Worm (Caenorhabditis elegans) whole organism, L2 larva: ENCODE results near the gene cpt-5.

Experiments
- C34F6.9 ChIP-seq: fragments of 150-350 bp; optimal IDR thresholded peaks from 2 replicates; lab custom pipeline; 2014; ENCODE audit warnings: missing biosample characterization, missing genetic modification characterization
- F13H6.1 ChIP-seq: sonication (generic microtip); optimal IDR thresholded peaks from 2 replicates; lab custom pipeline; 2016; ENCODE audit warnings: missing genetic modification characterization, missing compliant biosample characterization
- R02D3.7 ChIP-seq: fragments of 150-350 bp; optimal IDR thresholded peaks from 2 replicates; lab custom pipeline; 2014; ENCODE audit warnings: missing biosample characterization, missing genetic modification characterization
- Y55F3AM.14 ChIP-seq: fragments of 200-800 bp; sonication (Bioruptor generic); optimal IDR thresholded peaks from 2 replicates; lab custom pipeline; 2018; ENCODE audit warnings: mild to moderate bottlenecking, missing genetic modification characterization, missing compliant biosample characterization
- ZK546.5 ChIP-seq: sonication (generic microtip); optimal IDR thresholded peaks from 2 replicates; lab custom pipeline; 2017; ENCODE audit warnings: missing biosample characterization, missing genetic modification characterization
- alr-1 ChIP-seq: fragments of 150-350 bp; optimal IDR thresholded peaks from 2 replicates; lab custom pipeline; 2014; ENCODE audit warnings: missing biosample characterization, missing genetic modification characterization
- aly-2 ChIP-seq: fragments of 150-350 bp; optimal IDR thresholded peaks from 2 replicates; lab custom pipeline; 2014; ENCODE audit warnings: missing biosample characterization, missing genetic modification characterization
- ama-1 ChIP-seq: fragments of 150-350 bp; optimal IDR thresholded peaks from 2 replicates; lab custom pipeline; 2018; ENCODE audit warnings: inconsistent platforms
- blmp-1 ChIP-seq: sonication (generic microtip); optimal IDR thresholded peaks from 2 replicates; lab custom pipeline; 2017; ENCODE audit warnings: missing genetic modification characterization, mild to moderate bottlenecking, missing compliant biosample characterization, antibody characterized with exemption, moderate library complexity; ENCODE audit not compliant: insufficient read depth
- ceh-82 ChIP-seq: fragments of 150-350 bp; optimal IDR thresholded peaks from 2 replicates; lab custom pipeline; 2014; ENCODE audit warnings: missing biosample characterization, missing genetic modification characterization
- dmd-4 ChIP-seq: sonication (generic microtip); optimal IDR thresholded peaks from 2 replicates; lab custom pipeline; 2017; ENCODE audit warnings: missing biosample characterization, missing genetic modification characterization
- elt-1 ChIP-seq: fragments of 150-350 bp; optimal IDR thresholded peaks from 2 replicates; lab custom pipeline; 2014; ENCODE audit warnings: missing biosample characterization, missing genetic modification characterization
- elt-3 ChIP-seq: sonication (generic microtip); optimal IDR thresholded peaks from 2 replicates; lab custom pipeline; 2017; ENCODE audit warnings: missing biosample characterization, missing genetic modification characterization
- gmeb-1 ChIP-seq: fragments of 150-350 bp; optimal IDR thresholded peaks from 2 replicates; lab custom pipeline; 2014; ENCODE audit warnings: missing biosample characterization, missing genetic modification characterization
- lin-39 ChIP-seq: fragments of 150-350 bp; optimal IDR thresholded peaks from 2 replicates; lab custom pipeline; 2014; ENCODE audit warnings: missing biosample characterization, missing genetic modification reagents, missing genetic modification characterization
- lsy-2 ChIP-seq, 2 experiments: fragments of 150-350 bp in 1 of 2; sonication (generic microtip) in 1 of 2; optimal IDR thresholded peaks; 2 replicates each; lab custom pipeline; 2014 to 2017; ENCODE audit warnings: missing biosample characterization in 2 of 2, missing genetic modification characterization in 2 of 2
- mab-5 ChIP-seq: fragments of 150-350 bp; optimal IDR thresholded peaks from 2 replicates; lab custom pipeline; 2014; ENCODE audit warnings: missing biosample characterization, missing genetic modification characterization
- nhr-10 ChIP-seq: sonication (generic microtip); optimal IDR thresholded peaks from 2 replicates; lab custom pipeline; 2017; ENCODE audit warnings: missing biosample characterization, missing genetic modification characterization
- nhr-11 ChIP-seq: fragments of 150-350 bp; optimal IDR thresholded peaks from 2 replicates; lab custom pipeline; 2014; ENCODE audit warnings: missing biosample characterization, missing genetic modification characterization
- nhr-12 ChIP-seq: fragments of 150-350 bp; optimal IDR thresholded peaks from 2 replicates; lab custom pipeline; 2014; ENCODE audit warnings: missing biosample characterization, missing genetic modification characterization
- nhr-129 ChIP-seq: fragments of 150-350 bp; optimal IDR thresholded peaks from 2 replicates; lab custom pipeline; 2014; ENCODE audit warnings: missing biosample characterization, missing genetic modification characterization
- nhr-21 ChIP-seq: fragments of 150-350 bp; optimal IDR thresholded peaks from 2 replicates; lab custom pipeline; 2014; ENCODE audit warnings: missing biosample characterization, missing genetic modification characterization
- nhr-237 ChIP-seq: fragments of 150-350 bp; optimal IDR thresholded peaks from 2 replicates; lab custom pipeline; 2014; ENCODE audit warnings: missing biosample characterization, missing genetic modification characterization
- nhr-25 ChIP-seq: fragments of 150-350 bp; sonication (generic microtip); optimal IDR thresholded peaks from 3 replicates; lab custom pipeline; 2014; ENCODE audit warnings: missing biosample characterization, missing genetic modification characterization
- nhr-77 ChIP-seq: fragments of 150-350 bp; optimal IDR thresholded peaks from 2 replicates; lab custom pipeline; 2014; ENCODE audit warnings: missing biosample characterization, missing genetic modification characterization
- peb-1 ChIP-seq: fragments of 150-350 bp; optimal IDR thresholded peaks from 2 replicates; lab custom pipeline; 2014; ENCODE audit warnings: missing biosample characterization, missing genetic modification characterization
- sem-4 ChIP-seq: fragments of 150-350 bp; optimal IDR thresholded peaks from 2 replicates; lab custom pipeline; 2014; ENCODE audit warnings: missing biosample characterization, missing genetic modification reagents, missing genetic modification characterization
- skn-1 ChIP-seq: sonication (generic microtip); optimal IDR thresholded peaks from 2 replicates; lab custom pipeline; 2017; ENCODE audit warnings: missing biosample characterization, missing genetic modification characterization
- sma-3 ChIP-seq: sonication (generic microtip); optimal IDR thresholded peaks from 2 replicates; lab custom pipeline; 2016; ENCODE audit warnings: missing genetic modification reagents, missing genetic modification characterization, missing compliant biosample characterization
- snpc-4 ChIP-seq: fragments of 150-350 bp; optimal IDR thresholded peaks from 2 replicates; lab custom pipeline; 2014; ENCODE audit warnings: missing biosample characterization, missing genetic modification characterization
- unc-39 ChIP-seq: fragments of 150-350 bp; optimal IDR thresholded peaks from 2 replicates; lab custom pipeline; 2014; ENCODE audit warnings: missing biosample characterization, missing genetic modification characterization
- unc-55 ChIP-seq: fragments of 150-350 bp; sonication (generic microtip); optimal IDR thresholded peaks from 3 replicates; lab custom pipeline; 2014; ENCODE audit warnings: missing biosample characterization, missing genetic modification reagents, missing genetic modification characterization
- unc-62 ChIP-seq: fragments of 150-350 bp; optimal IDR thresholded peaks from 2 replicates; lab custom pipeline; 2014; ENCODE audit warnings: missing biosample characterization, missing genetic modification reagents, missing genetic modification characterization
- zag-1 ChIP-seq: fragments of 150-350 bp; optimal IDR thresholded peaks from 2 replicates; lab custom pipeline; 2014; ENCODE audit warnings: missing biosample characterization, missing genetic modification characterization
- ztf-1 ChIP-seq: fragments of 200-800 bp; sonication (Bioruptor generic); conservative IDR thresholded peaks from 2 replicates; pipeline ENCODE4 v1.3.6; 2022; ENCODE audit warnings: missing genetic modification characterization, missing compliant biosample characterization
- ztf-11 ChIP-seq: sonication (generic microtip); optimal IDR thresholded peaks from 2 replicates; lab custom pipeline; 2017; ENCODE audit warnings: missing biosample characterization, missing genetic modification characterization
- ztf-4 ChIP-seq: fragments of 150-350 bp; optimal IDR thresholded peaks from 2 replicates; lab custom pipeline; 2014; ENCODE audit warnings: missing biosample characterization, missing genetic modification characterization

cpt-5 gene

DNA sequence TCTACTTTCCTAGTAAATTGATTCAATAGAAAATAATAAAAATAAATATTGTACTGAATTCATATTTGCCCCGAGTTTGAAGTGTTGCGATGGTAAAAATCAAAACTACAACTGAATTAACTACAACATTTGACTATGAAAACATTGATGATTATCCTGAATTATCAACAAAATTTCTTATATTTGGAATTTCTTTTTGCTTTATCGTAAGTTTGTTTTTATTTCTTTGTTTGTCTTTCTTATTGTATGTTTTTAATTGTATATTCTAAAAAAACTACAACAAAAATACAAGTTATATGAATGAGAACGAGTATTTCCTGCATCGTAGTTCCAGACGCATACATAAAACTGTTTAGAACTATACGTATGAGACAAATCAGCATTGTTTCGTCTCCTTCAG, 35.8 kb upstream of the cpt-5 start, which contains the start of gene srx-128:
Gene srx-128, plus strand, starts transcription at position 301 of the 400 bp plus-strand sequence.
- TF ChIP-seq skn-1 (tag; lab: Kevin White, UChicago) (no peak), peb-1 (no peak), nhr-11 (no peak), ztf-4 (tag; lab: Kevin White, UChicago) (no peak), nhr-10 (tag; lab: Kevin White, UChicago) (no peak), F13H6.1 (tag; lab: Kevin White, UChicago) (no peak), C34F6.9 (tag; lab: Kevin White, UChicago) (no peak), blmp-1 (tag; lab: Kevin White, UChicago) (no peak), R02D3.7 (tag; lab: Kevin White, UChicago) (no peak), nhr-237 (tag; lab: Kevin White, UChicago) (no peak), nhr-129 (tag; lab: Kevin White, UChicago) (no peak), ceh-82 (tag; lab: Kevin White, UChicago) (no peak)

DNA sequence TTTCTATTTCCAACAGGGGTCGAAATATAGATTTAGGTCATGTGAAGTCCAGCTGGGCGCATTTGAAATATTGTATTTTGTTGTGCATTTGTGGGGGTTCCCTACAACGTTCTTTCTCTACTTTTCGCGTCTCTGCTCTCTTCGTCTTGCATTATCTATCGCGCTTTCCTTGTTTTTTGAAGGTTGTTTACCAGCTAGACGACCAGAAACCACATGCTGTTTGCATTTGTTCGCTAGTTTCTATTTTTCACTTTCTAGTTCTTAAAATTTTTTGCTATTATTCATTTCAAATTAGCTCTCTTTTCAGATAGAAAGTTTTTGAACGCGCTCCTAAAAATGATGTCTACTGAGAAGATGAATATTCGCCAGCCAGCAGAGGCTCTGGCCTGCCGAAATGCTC, 33.6 kb upstream of the cpt-5 start, which contains the start of gene F55B12.10:
Gene F55B12.10, plus strand, starts transcription at position 301 of the 400 bp plus-strand sequence.
- no peak for TF ChIP-seq unc-62 (GFP tag; lab: Kevin White, UChicago)
- no peak for TF ChIP-seq mab-5
- TF ChIP-seq skn-1 (tag; lab: Kevin White, UChicago), result no peak
- TF ChIP-seq ZK546.5 (tag; lab: Kevin White, UChicago), result no peak
- TF ChIP-seq nhr-12 (tag; lab: Kevin White, UChicago), result no peak
- TF ChIP-seq Y55F3AM.14, result no peak
- TF ChIP-seq ceh-82 (tag; lab: Kevin White, UChicago), result no peak
- no peak for TF ChIP-seq nhr-11
- TF ChIP-seq snpc-4 (tag; lab: Kevin White, UChicago), result no peak
- no peak for TF ChIP-seq unc-39 (tag; lab: Kevin White, UChicago)
- no peak for TF ChIP-seq sma-3 (GFP tag; lab: Kevin White, UChicago)

DNA sequence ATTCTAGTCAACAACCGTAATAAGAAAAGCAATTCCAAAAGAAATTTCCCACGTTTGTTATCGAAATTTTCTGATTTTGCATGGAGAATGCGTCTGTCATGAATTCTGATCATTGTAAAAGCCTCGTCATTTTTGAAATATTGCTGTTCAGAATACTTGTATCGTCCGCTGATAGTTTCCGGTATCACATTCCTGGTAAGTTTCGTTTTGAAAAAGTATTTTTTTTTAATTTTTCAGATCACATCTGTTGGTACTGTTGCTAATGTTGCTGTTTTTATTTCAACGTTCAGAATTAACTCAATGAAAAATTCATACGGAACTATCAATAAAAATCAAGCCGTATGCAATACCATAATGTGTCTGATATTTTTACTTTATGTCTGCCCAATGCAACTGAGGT, 32.1 kb upstream of the cpt-5 start, which contains the start of gene srx-17:
Gene srx-17, plus strand, starts transcription at position 301 of the 400 bp plus-strand sequence.
- TF ChIP-seq nhr-77 (tag; lab: Kevin White, UChicago), result no peak
- no peak for TF ChIP-seq lsy-2 (tag; optimal IDR thresholded peaks at IDR 0.05; lab: Kevin White, UChicago)
- TF ChIP-seq C34F6.9 (tag; lab: Kevin White, UChicago), result no peak
- no peak for TF ChIP-seq blmp-1 (tag; lab: Kevin White, UChicago)
- TF ChIP-seq alr-1, result no peak
- no peak for TF ChIP-seq elt-3 (tag; lab: Kevin White, UChicago)
- no peak for TF ChIP-seq zag-1 (tag; lab: Kevin White, UChicago)
- TF ChIP-seq elt-1 (tag; lab: Kevin White, UChicago), result no peak
- no peak for TF ChIP-seq gmeb-1 (tag; lab: Kevin White, UChicago)
- TF ChIP-seq ztf-4 (tag; lab: Kevin White, UChicago), result no peak
- no peak for TF ChIP-seq ztf-11 (tag; lab: Kevin White, UChicago)
- TF ChIP-seq ama-1 (lab: Kevin White, UChicago), result no peak
- no peak for TF ChIP-seq aly-2 (tag; lab: Kevin White, UChicago)

DNA sequence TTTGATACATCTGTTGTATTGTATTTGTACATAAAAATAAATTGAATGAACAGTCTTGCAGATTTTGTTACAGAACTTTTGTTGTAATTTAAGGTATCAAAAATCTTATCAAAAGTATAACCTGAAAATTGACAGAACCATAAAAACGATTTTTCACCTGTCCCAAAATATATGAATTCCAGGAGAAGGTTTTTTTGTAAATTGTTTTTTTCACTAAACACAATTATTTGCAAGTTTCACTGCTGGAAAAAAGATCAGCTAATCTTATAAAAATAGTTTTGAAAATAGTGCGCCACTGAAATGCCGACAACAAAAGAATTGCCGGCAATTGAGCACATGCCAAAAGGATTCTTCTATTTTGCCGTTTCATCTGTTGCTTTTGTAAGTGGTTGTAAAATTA, 29.8 kb upstream of the cpt-5 start, which contains the start of gene srx-130:
Gene srx-130, plus strand, starts transcription at position 301 of the 400 bp plus-strand sequence.
- TF ChIP-seq peb-1 (no peak), ztf-1 (GFP tag; lab: Robert Waterston, UW) (no peak), unc-39 (tag; lab: Kevin White, UChicago) (no peak), F13H6.1 (tag; lab: Kevin White, UChicago) (no peak), zag-1 (tag; lab: Kevin White, UChicago) (no peak), unc-55 (GFP tag; lab: Kevin White, UChicago) (no peak)
- TF ChIP-seq, all 48 proteins: peak for 0

DNA sequence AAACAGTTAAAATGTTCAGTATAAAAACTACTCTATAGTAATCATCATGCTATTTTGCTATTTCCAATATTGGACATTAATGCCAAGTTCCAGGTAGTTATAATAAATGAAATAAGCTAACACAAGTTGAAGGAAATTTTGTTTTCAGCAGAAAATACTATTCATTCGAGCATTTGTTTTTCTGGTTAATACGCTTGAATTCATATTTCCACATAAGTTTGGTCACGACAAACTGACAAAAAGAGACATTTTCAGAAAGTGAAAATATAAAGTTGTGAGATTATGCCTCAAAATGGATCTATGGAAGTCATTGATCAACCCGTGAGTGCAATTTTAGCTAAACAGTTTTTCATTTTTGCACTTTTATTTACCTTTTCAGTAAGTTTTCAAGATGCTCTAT, 27.9 kb upstream of the cpt-5 start, which contains the start of gene srx-131:
Gene srx-131, plus strand, starts transcription at position 301 of the 400 bp plus-strand sequence.
- TF ChIP-seq peb-1 (no peak), snpc-4 (tag; lab: Kevin White, UChicago) (no peak), unc-39 (tag; lab: Kevin White, UChicago) (no peak), alr-1 (no peak), ztf-4 (tag; lab: Kevin White, UChicago) (no peak), dmd-4 (tag; lab: Kevin White, UChicago) (no peak), ztf-1 (GFP tag; lab: Robert Waterston, UW) (no peak), nhr-11 (no peak), unc-62 (GFP tag; lab: Kevin White, UChicago) (no peak), zag-1 (tag; lab: Kevin White, UChicago) (no peak), lin-39 (no peak), ZK546.5 (tag; lab: Kevin White, UChicago) (no peak), sem-4 (tag; lab: Kevin White, UChicago) (no peak), nhr-21 (tag; lab: Kevin White, UChicago) (no peak), unc-55 (GFP tag; lab: Kevin White, UChicago) (no peak), nhr-25 (no peak)
